Fruit fly (Drosophila melanogaster): ENCODE results near the gene brk.

brk gene

DNA sequence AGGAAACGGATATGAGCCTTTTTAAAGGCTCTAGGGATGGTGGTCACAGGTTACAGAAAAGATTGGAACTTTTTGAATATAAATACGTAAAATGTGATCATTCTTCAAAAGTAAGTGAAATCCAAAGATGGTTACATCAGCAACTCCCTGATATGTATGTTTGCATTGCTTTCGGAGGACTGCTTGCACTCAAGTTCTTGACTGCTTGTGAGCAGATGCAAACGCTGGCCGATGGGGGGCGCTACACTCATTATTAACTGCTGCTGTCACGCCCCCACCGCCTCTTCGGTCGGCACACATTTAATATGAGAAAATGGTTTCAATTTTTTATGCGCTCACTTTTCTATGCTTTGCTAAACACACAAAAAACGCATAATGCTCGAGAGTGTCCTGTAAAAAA, 42.2 kb downstream of the brk start:
- TF ChIP-seq CTCF (GFP tag; optimal IDR thresholded peaks at IDR 0.05), result peak; percentile 86
- TF ChIP-seq CG2199 (GFP tag; IDR thresholded peaks at IDR 0.05), result 0 out of 3 replicates have a peak, but pooled peaks have one; percentile 43
- no peak for TF ChIP-seq CG4328 (GFP tag; optimal IDR thresholded peaks at IDR 0.05)
- no peak for TF ChIP-seq Hmx (GFP tag; optimal IDR thresholded peaks at IDR 0.05)
- TF ChIP-seq Dfd (GFP tag; optimal IDR thresholded peaks at IDR 0.05), result peak in 1 of 2 experiments; percentile 22
- TF ChIP-seq Hey (tag; optimal IDR thresholded peaks at IDR 0.05), result no peak
- TF ChIP-seq disco-r (GFP tag; optimal IDR thresholded peaks at IDR 0.05), result no peak
- TF ChIP-seq CG18599 (GFP tag; optimal IDR thresholded peaks at IDR 0.05), result no peak
- TF ChIP-seq stwl (tag; optimal IDR thresholded peaks at IDR 0.05), result peak; percentile 52
- peak; percentile 89 for TF ChIP-seq CG31365 (tag; optimal IDR thresholded peaks at IDR 0.05)
- TF ChIP-seq CG7357 (GFP tag; IDR thresholded peaks at IDR 0.05), result no peak
- TF ChIP-seq CG6683 (GFP tag; optimal IDR thresholded peaks at IDR 0.05), result no peak

DNA sequence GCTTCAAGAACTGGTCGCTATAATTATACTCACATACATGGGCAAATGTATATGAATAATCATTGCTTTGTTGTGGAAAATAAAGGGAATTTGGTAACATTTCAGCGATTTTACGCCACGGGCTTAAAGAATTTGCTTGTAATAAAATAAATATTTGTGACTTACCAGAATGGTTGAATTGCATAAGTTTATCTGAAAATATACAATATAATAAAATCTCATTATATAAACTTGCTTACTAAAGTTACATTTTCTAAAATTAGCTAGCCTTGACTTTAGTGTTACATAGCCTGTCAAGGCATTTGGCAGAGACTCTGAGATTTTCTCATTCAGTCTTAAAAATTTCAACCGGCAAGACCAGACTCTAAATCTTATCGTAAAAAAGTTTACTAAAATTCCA, 50.8 kb downstream of the brk start, which contains the start of gene CG1999:
TSS of gene CG1999 (plus strand) at position 301 of the 400 bp plus-strand sequence.
- TF ChIP-seq dysf (GFP tag; IDR thresholded peaks at IDR 0.05), result no peak
- no peak for TF ChIP-seq chm (GFP tag; IDR thresholded peaks at IDR 0.05)
- TF ChIP-seq ranshi (GFP tag; IDR thresholded peaks at IDR 0.05), result no peak
- TF ChIP-seq Hr78 (GFP tag; optimal IDR thresholded peaks at IDR 0.05), result no peak
- no peak for TF ChIP-seq CG6683 (GFP tag; optimal IDR thresholded peaks at IDR 0.05)
